Worm (Caenorhabditis elegans) whole organism, L2 larva: ENCODE data around the gene F46B3.15.

Experiments used
- C34F6.9 ChIP-seq: fragments of 150-350 bp; optimal IDR thresholded peaks from 2 replicates; lab custom pipeline; 2014; ENCODE audit warnings: missing biosample characterization, missing genetic modification characterization
- R02D3.7 ChIP-seq: fragments of 150-350 bp; optimal IDR thresholded peaks from 2 replicates; lab custom pipeline; 2014; ENCODE audit warnings: missing biosample characterization, missing genetic modification characterization
- blmp-1 ChIP-seq: sonication (generic microtip); optimal IDR thresholded peaks from 2 replicates; lab custom pipeline; 2017; ENCODE audit warnings: missing genetic modification characterization, mild to moderate bottlenecking, missing compliant biosample characterization, antibody characterized with exemption, moderate library complexity; ENCODE audit not compliant: insufficient read depth
- ceh-16 ChIP-seq: fragments of 150-350 bp; optimal IDR thresholded peaks from 2 replicates; lab custom pipeline; 2014; ENCODE audit warnings: missing biosample characterization, missing genetic modification characterization
- crh-2 ChIP-seq: sonication (generic microtip); optimal IDR thresholded peaks from 2 replicates; lab custom pipeline; 2017; ENCODE audit warnings: missing biosample characterization, missing genetic modification characterization
- dmd-4 ChIP-seq: sonication (generic microtip); optimal IDR thresholded peaks from 2 replicates; lab custom pipeline; 2017; ENCODE audit warnings: missing biosample characterization, missing genetic modification characterization
- egl-27 ChIP-seq: sonication (generic microtip); optimal IDR thresholded peaks from 3 replicates; lab custom pipeline; 2017; ENCODE audit warnings: missing biosample characterization, missing genetic modification reagents, missing genetic modification characterization
- elt-1 ChIP-seq: fragments of 150-350 bp; optimal IDR thresholded peaks from 2 replicates; lab custom pipeline; 2014; ENCODE audit warnings: missing biosample characterization, missing genetic modification characterization
- fos-1 ChIP-seq: fragments of 150-350 bp; optimal IDR thresholded peaks from 2 replicates; lab custom pipeline; 2014; ENCODE audit warnings: missing biosample characterization, missing genetic modification characterization
- gmeb-1 ChIP-seq: fragments of 150-350 bp; optimal IDR thresholded peaks from 2 replicates; lab custom pipeline; 2014; ENCODE audit warnings: missing biosample characterization, missing genetic modification characterization
- lin-11 ChIP-seq: fragments of 150-350 bp; sonication (generic microtip); optimal IDR thresholded peaks from 2 replicates; lab custom pipeline; 2014; ENCODE audit warnings: missing biosample characterization, missing genetic modification characterization, inconsistent platforms, mixed read lengths
- lin-39 ChIP-seq: fragments of 150-350 bp; optimal IDR thresholded peaks from 2 replicates; lab custom pipeline; 2014; ENCODE audit warnings: missing biosample characterization, missing genetic modification reagents, missing genetic modification characterization
- mab-5 ChIP-seq: fragments of 150-350 bp; optimal IDR thresholded peaks from 2 replicates; lab custom pipeline; 2014; ENCODE audit warnings: missing biosample characterization, missing genetic modification characterization
- mbf-1 ChIP-seq: sonication (generic microtip); optimal IDR thresholded peaks from 2 replicates; lab custom pipeline; 2017; ENCODE audit warnings: missing biosample characterization, missing genetic modification characterization
- nhr-10 ChIP-seq: sonication (generic microtip); optimal IDR thresholded peaks from 2 replicates; lab custom pipeline; 2017; ENCODE audit warnings: missing biosample characterization, missing genetic modification characterization
- nhr-11 ChIP-seq: fragments of 150-350 bp; optimal IDR thresholded peaks from 2 replicates; lab custom pipeline; 2014; ENCODE audit warnings: missing biosample characterization, missing genetic modification characterization
- nhr-12 ChIP-seq: fragments of 150-350 bp; optimal IDR thresholded peaks from 2 replicates; lab custom pipeline; 2014; ENCODE audit warnings: missing biosample characterization, missing genetic modification characterization
- nhr-129 ChIP-seq: fragments of 150-350 bp; optimal IDR thresholded peaks from 2 replicates; lab custom pipeline; 2014; ENCODE audit warnings: missing biosample characterization, missing genetic modification characterization
- nhr-21 ChIP-seq: fragments of 150-350 bp; optimal IDR thresholded peaks from 2 replicates; lab custom pipeline; 2014; ENCODE audit warnings: missing biosample characterization, missing genetic modification characterization
- nhr-23 ChIP-seq: fragments of 150-350 bp; optimal IDR thresholded peaks from 2 replicates; lab custom pipeline; 2014; ENCODE audit warnings: missing biosample characterization, missing genetic modification reagents, missing genetic modification characterization
- nhr-237 ChIP-seq: fragments of 150-350 bp; optimal IDR thresholded peaks from 2 replicates; lab custom pipeline; 2014; ENCODE audit warnings: missing biosample characterization, missing genetic modification characterization
- nhr-25 ChIP-seq: fragments of 150-350 bp; sonication (generic microtip); optimal IDR thresholded peaks from 3 replicates; lab custom pipeline; 2014; ENCODE audit warnings: missing biosample characterization, missing genetic modification characterization
- nhr-6 ChIP-seq: fragments of 150-350 bp; optimal IDR thresholded peaks from 2 replicates; lab custom pipeline; 2014; ENCODE audit warnings: missing biosample characterization, missing genetic modification characterization
- peb-1 ChIP-seq: fragments of 150-350 bp; optimal IDR thresholded peaks from 2 replicates; lab custom pipeline; 2014; ENCODE audit warnings: missing biosample characterization, missing genetic modification characterization
- skn-1 ChIP-seq: sonication (generic microtip); optimal IDR thresholded peaks from 2 replicates; lab custom pipeline; 2017; ENCODE audit warnings: missing biosample characterization, missing genetic modification characterization
- sma-3 ChIP-seq: sonication (generic microtip); optimal IDR thresholded peaks from 2 replicates; lab custom pipeline; 2016; ENCODE audit warnings: missing genetic modification reagents, missing genetic modification characterization, missing compliant biosample characterization
- sma-9 ChIP-seq, 2 experiments: fragments of 150-350 bp in 1 of 2; sonication (generic microtip) in 1 of 2; optimal IDR thresholded peaks; 2 replicates each; lab custom pipeline; 2014 to 2016; ENCODE audit warnings: missing genetic modification characterization in 2 of 2, mild to moderate bottlenecking in 1 of 2, missing biosample characterization in 1 of 2, missing compliant biosample characterization in 1 of 2, missing genetic modification reagents in 1 of 2, moderate library complexity in 1 of 2
- unc-39 ChIP-seq: fragments of 150-350 bp; optimal IDR thresholded peaks from 2 replicates; lab custom pipeline; 2014; ENCODE audit warnings: missing biosample characterization, missing genetic modification characterization
- unc-55 ChIP-seq: fragments of 150-350 bp; sonication (generic microtip); optimal IDR thresholded peaks from 3 replicates; lab custom pipeline; 2014; ENCODE audit warnings: missing biosample characterization, missing genetic modification reagents, missing genetic modification characterization
- unc-62 ChIP-seq: fragments of 150-350 bp; optimal IDR thresholded peaks from 2 replicates; lab custom pipeline; 2014; ENCODE audit warnings: missing biosample characterization, missing genetic modification reagents, missing genetic modification characterization
- ztf-1 ChIP-seq: fragments of 200-800 bp; sonication (Bioruptor generic); conservative IDR thresholded peaks from 2 replicates; pipeline ENCODE4 v1.3.6; 2022; ENCODE audit warnings: missing genetic modification characterization, missing compliant biosample characterization
- ztf-11 ChIP-seq: sonication (generic microtip); optimal IDR thresholded peaks from 2 replicates; lab custom pipeline; 2017; ENCODE audit warnings: missing biosample characterization, missing genetic modification characterization
- ztf-4 ChIP-seq: fragments of 150-350 bp; optimal IDR thresholded peaks from 2 replicates; lab custom pipeline; 2014; ENCODE audit warnings: missing biosample characterization, missing genetic modification characterization

The F46B3.15 gene

DNA sequence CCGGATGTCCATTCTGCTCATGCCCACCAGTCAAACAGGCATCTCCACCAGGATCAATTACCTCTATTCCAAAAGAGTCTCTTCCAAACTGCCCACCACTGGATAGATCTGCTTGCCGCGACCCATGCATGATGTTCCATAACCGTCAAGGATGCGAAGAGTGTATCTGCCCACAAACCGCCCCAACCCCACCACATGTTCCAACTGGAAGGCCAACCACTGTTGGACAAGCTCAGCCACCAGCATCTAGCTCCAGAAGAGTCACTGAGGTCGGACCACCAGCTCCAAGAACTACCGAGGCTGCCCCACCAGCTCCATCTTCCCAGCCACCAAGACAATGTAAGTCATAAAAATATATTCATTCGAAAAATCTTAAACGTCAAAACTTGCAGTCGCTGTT, 37.1 kb upstream of the F46B3.15 start:
- TF ChIP-seq R02D3.7 (tag; lab: Kevin White, UChicago) (no peak), egl-27 (tag; lab: Kevin White, UChicago) (no peak), ztf-11 (no peak), sma-3 (GFP tag; lab: Kevin White, UChicago) (no peak), mab-5 (tag; lab: Kevin White, UChicago) (no peak), nhr-23 (tag; lab: Kevin White, UChicago) (no peak), nhr-25 (tag; lab: Kevin White, UChicago) (no peak)

DNA sequence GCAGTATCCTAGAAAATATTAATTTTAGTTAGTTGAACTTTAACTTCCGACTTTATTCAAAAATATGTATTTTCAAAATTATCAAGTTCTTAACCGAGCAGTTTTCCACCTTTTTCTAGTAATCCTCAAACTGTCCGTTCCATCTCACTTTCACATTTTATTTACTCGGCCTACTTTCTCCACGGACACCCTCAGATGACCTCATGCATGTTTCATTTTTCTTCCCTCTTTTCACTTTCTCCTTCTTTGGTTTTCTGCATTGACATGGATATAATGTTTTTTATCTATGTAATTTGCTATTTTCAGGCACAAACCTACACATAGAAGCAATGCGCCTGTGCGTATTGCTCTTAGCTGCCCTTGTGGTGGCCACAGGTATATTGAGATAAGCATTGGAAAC, 33.4 kb upstream of the F46B3.15 start, which contains the start of gene mlt-11:
mlt-11 (plus strand) TSS at position 301 of the 400 bp plus-strand sequence.
- peak; percentile 26 for TF ChIP-seq blmp-1 (tag; lab: Kevin White, UChicago)
- no peak for TF ChIP-seq unc-55

DNA sequence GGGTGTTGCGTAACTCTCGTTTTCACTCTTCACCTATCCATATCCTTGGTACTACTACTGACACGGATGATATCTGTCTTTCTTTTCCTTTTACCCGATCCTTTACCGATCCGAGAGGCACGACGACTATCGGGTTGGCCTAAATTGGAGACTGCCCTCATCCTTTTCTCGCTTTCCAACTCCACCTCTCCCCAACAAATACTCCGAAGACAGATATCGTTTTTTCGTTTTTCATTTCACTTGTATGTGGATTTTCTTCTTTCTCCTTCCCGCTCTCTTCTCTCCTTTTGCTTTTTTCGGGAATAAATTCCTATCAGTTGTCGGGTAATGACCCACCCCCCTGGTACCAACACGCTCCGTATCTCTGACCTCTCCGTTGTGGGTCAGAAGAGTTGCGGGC, 31.4 kb upstream of the F46B3.15 start:
- TF ChIP-seq blmp-1 (tag; lab: Kevin White, UChicago) (peak; percentile 11), lin-39 (no peak), nhr-21 (tag; lab: Kevin White, UChicago) (peak; percentile 31), nhr-10 (no peak)

DNA sequence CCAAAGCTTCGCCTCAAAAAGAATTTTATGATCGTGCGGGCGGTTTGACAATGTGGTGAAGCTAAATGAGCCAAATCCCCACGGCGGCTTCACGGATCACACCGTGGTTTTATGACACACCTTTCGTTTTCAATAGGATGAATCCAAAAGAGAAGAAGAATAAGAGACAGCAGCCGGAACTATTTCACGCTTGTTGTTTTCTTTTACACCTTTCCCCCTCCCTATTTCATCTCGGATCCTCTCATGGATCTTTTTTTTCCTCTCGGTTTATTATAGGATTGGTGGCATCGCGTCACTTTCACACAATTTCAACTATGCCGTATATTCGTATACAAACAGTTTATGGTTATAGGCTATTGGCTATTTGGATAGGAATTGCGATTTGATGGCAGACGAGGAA, 30.2 kb upstream of the F46B3.15 start:
- TF ChIP-seq mbf-1 (tag; lab: Kevin White, UChicago), result no peak
- no peak for TF ChIP-seq unc-55
- TF ChIP-seq ztf-1 (GFP tag; lab: Robert Waterston, UW), result no peak
- no peak for TF ChIP-seq nhr-21 (tag; lab: Kevin White, UChicago)
- no peak for TF ChIP-seq nhr-12 (tag; lab: Kevin White, UChicago)
- TF ChIP-seq sma-3 (GFP tag; lab: Kevin White, UChicago), result no peak
- no peak for TF ChIP-seq C34F6.9 (tag; lab: Kevin White, UChicago)

ce11 chrV:20662474-20662873, 29.0 kb upstream of the F46B3.15 start:
- TF ChIP-seq dmd-4 (tag; lab: Kevin White, UChicago) (no peak), unc-39 (tag; lab: Kevin White, UChicago) (no peak), nhr-129 (no peak), unc-55 (no peak), nhr-25 (tag; lab: Kevin White, UChicago) (no peak), ztf-11 (no peak), nhr-6 (tag; lab: Kevin White, UChicago) (no peak), nhr-12 (tag; lab: Kevin White, UChicago) (no peak), elt-1 (peak; percentile 32), nhr-10 (no peak), peb-1 (tag; lab: Kevin White, UChicago) (no peak), ztf-4 (no peak), nhr-11 (tag; lab: Kevin White, UChicago) (no peak), nhr-21 (tag; lab: Kevin White, UChicago) (peak; percentile 12), unc-62 (GFP tag; lab: Kevin White, UChicago) (no peak), ceh-16 (tag; lab: Kevin White, UChicago) (no peak), sma-9 (GFP tag; optimal IDR thresholded peaks at IDR 0.05; lab: Kevin White, UChicago) (no peak), sma-9 (tag; optimal IDR thresholded peaks at IDR 0.05; lab: Kevin White, UChicago) (no peak)

DNA sequence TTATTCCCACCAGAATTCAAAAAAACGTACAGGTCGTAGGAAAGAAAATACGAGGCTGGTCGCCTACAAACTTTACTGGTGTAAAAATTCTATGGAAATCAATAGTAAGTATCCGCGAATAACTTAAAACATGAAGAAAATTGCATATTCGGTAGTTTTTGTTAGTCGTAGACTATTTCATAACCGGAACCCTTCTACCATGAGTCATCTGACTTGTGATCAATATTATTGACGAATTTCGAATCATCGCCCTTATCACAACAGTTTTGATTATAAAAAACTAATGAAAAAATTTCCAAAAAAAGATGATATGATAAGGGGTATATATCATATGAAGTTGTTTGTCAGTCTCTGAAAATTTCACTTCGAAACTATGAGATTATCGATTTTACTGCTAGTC, 26.5 kb upstream of the F46B3.15 start, which contains the start of gene W01F3.2:
W01F3.2 (plus strand) TSS at position 301 of the 400 bp plus-strand sequence.
- TF ChIP-seq fos-1, result peak; percentile 17
- no peak for TF ChIP-seq lin-11 (tag; lab: Kevin White, UChicago)
- no peak for TF ChIP-seq egl-27 (tag; lab: Kevin White, UChicago)
- no peak for TF ChIP-seq mbf-1 (tag; lab: Kevin White, UChicago)
- no peak for TF ChIP-seq skn-1 (tag; lab: Kevin White, UChicago)
- no peak for TF ChIP-seq nhr-237 (tag; lab: Kevin White, UChicago)
- no peak for TF ChIP-seq ztf-4
- TF ChIP-seq crh-2, result peak; percentile 12
- no peak for TF ChIP-seq C34F6.9 (tag; lab: Kevin White, UChicago)
- no peak for TF ChIP-seq gmeb-1 (tag; lab: Kevin White, UChicago)
- TF ChIP-seq unc-55, result no peak
